Fruit fly (Drosophila melanogaster) whole organism, embryonic: Measurements from ENCODE around the gene CG6126.

Experiments used
- Aef1 ChIP-seq: fragments of 200-800 bp; sonication (Bioruptor generic); IDR thresholded peaks from 3 replicates; pipeline ENCODE4 v1.3.6; 2022; ENCODE audit warnings: missing biosample characterization, missing genetic modification characterization
- BtbVII ChIP-seq: fragments of 200-800 bp; sonication (Bioruptor generic); optimal IDR thresholded peaks from 3 replicates; lab custom pipeline; 2017; ENCODE audit warnings: missing biosample characterization, mild to moderate bottlenecking, missing genetic modification characterization
- CG10209 ChIP-seq: fragments of 200-800 bp; sonication (Bioruptor generic); optimal IDR thresholded peaks from 3 replicates; lab custom pipeline; 2017; ENCODE audit warnings: missing biosample characterization, mild to moderate bottlenecking, missing genetic modification characterization, missing genetic modification reagents
- CG12104 ChIP-seq: fragments of 200-800 bp; sonication (Bioruptor generic); optimal IDR thresholded peaks from 3 replicates; lab custom pipeline; 2016; ENCODE audit warnings: missing biosample characterization, missing genetic modification characterization
- CG15011 ChIP-seq: fragments of 200-800 bp; sonication (Bioruptor generic); optimal IDR thresholded peaks from 3 replicates; lab custom pipeline; 2018; ENCODE audit warnings: missing biosample characterization, mild to moderate bottlenecking, missing genetic modification characterization
- CG15073 ChIP-seq: fragments of 200-800 bp; sonication (Bioruptor generic); optimal IDR thresholded peaks from 2 replicates; lab custom pipeline; 2016; ENCODE audit warnings: missing biosample characterization, missing genetic modification characterization
- CG15514 ChIP-seq: fragments of 200-800 bp; sonication (Bioruptor generic); optimal IDR thresholded peaks from 3 replicates; lab custom pipeline; 2017; ENCODE audit warnings: missing biosample characterization, missing genetic modification characterization, mild to moderate bottlenecking, moderate library complexity, missing genetic modification reagents
- CG1602 ChIP-seq: fragments of 200-800 bp; sonication (Bioruptor generic); optimal IDR thresholded peaks from 3 replicates; lab custom pipeline; 2016; ENCODE audit warnings: missing biosample characterization, missing genetic modification characterization
- CG2678 ChIP-seq: fragments of 200-800 bp; sonication (Bioruptor generic); optimal IDR thresholded peaks from 3 replicates; lab custom pipeline; 2019; ENCODE audit warnings: missing biosample characterization, mild to moderate bottlenecking, missing genetic modification characterization, moderate library complexity
- CG4820 ChIP-seq: fragments of 200-800 bp; sonication (Bioruptor generic); optimal IDR thresholded peaks from 3 replicates; lab custom pipeline; 2016; ENCODE audit warnings: missing biosample characterization, missing genetic modification characterization
- CG6175 ChIP-seq: fragments of 200-800 bp; sonication (Bioruptor generic); IDR thresholded peaks from 3 replicates; pipeline ENCODE4 v1.3.6; 2022; ENCODE audit warnings: missing biosample characterization, missing genetic modification characterization
- CG6689 ChIP-seq: fragments of 200-800 bp; sonication (Bioruptor generic); IDR thresholded peaks from 2 replicates; pipeline ENCODE4 v1.3.6; 2022; ENCODE audit warnings: missing biosample characterization, missing genetic modification characterization
- CG7556 ChIP-seq: fragments of 200-800 bp; sonication (Bioruptor generic); optimal IDR thresholded peaks from 2 replicates; lab custom pipeline; 2017; ENCODE audit warnings: missing biosample characterization, mild to moderate bottlenecking, missing genetic modification characterization
- CG7839 ChIP-seq: fragments of 200-800 bp; sonication (Bioruptor generic); optimal IDR thresholded peaks from 3 replicates; lab custom pipeline; 2018; ENCODE audit warnings: missing biosample characterization, mild to moderate bottlenecking, missing genetic modification characterization, moderate library complexity
- CG7963 ChIP-seq: fragments of 200-800 bp; sonication (Bioruptor generic); IDR thresholded peaks from 3 replicates; pipeline ENCODE4 v1.3.6; 2022; ENCODE audit warnings: missing biosample characterization, missing genetic modification characterization; ENCODE audit not compliant: partially characterized antibody
- D19B ChIP-seq: fragments of 200-800 bp; sonication (Bioruptor generic); optimal IDR thresholded peaks from 2 replicates; lab custom pipeline; 2017; ENCODE audit warnings: missing biosample characterization, mild to moderate bottlenecking, missing genetic modification characterization
- Ets97D ChIP-seq: fragments of 200-800 bp; sonication (Bioruptor generic); optimal IDR thresholded peaks from 3 replicates; lab custom pipeline; 2016; ENCODE audit warnings: missing biosample characterization, missing genetic modification characterization
- HLH3B ChIP-seq: fragments of 200-800 bp; sonication (Bioruptor generic); IDR thresholded peaks from 2 replicates; pipeline ENCODE4 v1.3.6; 2022; ENCODE audit warnings: missing biosample characterization, missing genetic modification characterization
- HLH4C ChIP-seq: fragments of 200-800 bp; sonication (Bioruptor generic); IDR thresholded peaks from 3 replicates; pipeline ENCODE4 v1.3.6; 2022; ENCODE audit warnings: missing biosample characterization, missing genetic modification characterization; ENCODE audit not compliant: partially characterized antibody
- Hand ChIP-seq: fragments of 200-800 bp; sonication (Bioruptor generic); optimal IDR thresholded peaks from 2 replicates; lab custom pipeline; 2017; ENCODE audit warnings: mild to moderate bottlenecking, missing biosample characterization, missing genetic modification reagents, missing genetic modification characterization
- MBD-R2 ChIP-seq: fragments of 200-800 bp; sonication (Bioruptor generic); IDR thresholded peaks from 2 replicates; pipeline ENCODE4 v1.3.6; 2022; ENCODE audit warnings: missing biosample characterization, missing genetic modification characterization
- Mrtf ChIP-seq: fragments of 200-800 bp; sonication (Bioruptor generic); IDR thresholded peaks from 3 replicates; pipeline ENCODE4 v1.3.6; 2022; ENCODE audit warnings: missing biosample characterization, missing genetic modification characterization
- Myb ChIP-seq: fragments of 200-800 bp; sonication (Bioruptor generic); optimal IDR thresholded peaks from 2 replicates; lab custom pipeline; 2016; ENCODE audit warnings: missing biosample characterization, missing genetic modification characterization
- NFAT ChIP-seq: fragments of 200-800 bp; sonication (Bioruptor generic); IDR thresholded peaks from 2 replicates; pipeline ENCODE4 v1.3.6; 2022; ENCODE audit warnings: missing biosample characterization, missing genetic modification characterization
- PHDP ChIP-seq: fragments of 200-800 bp; sonication (Bioruptor generic); optimal IDR thresholded peaks from 3 replicates; lab custom pipeline; 2018; ENCODE audit warnings: missing biosample characterization, mild to moderate bottlenecking, missing genetic modification characterization, moderate library complexity
- Rfx ChIP-seq: fragments of 200-800 bp; sonication (Bioruptor generic); IDR thresholded peaks from 2 replicates; pipeline ENCODE4 v1.3.6; 2022; ENCODE audit warnings: missing biosample characterization, missing genetic modification characterization
- Sox102F ChIP-seq: fragments of 200-800 bp; sonication (Bioruptor generic); optimal IDR thresholded peaks from 2 replicates; lab custom pipeline; 2018; ENCODE audit warnings: missing biosample characterization, mild to moderate bottlenecking, missing genetic modification characterization, moderate library complexity
- amos ChIP-seq: fragments of 200-800 bp; sonication (Bioruptor generic); IDR thresholded peaks from 2 replicates; pipeline ENCODE4 v1.3.6; 2022; ENCODE audit warnings: missing biosample characterization, missing genetic modification characterization; ENCODE audit not compliant: partially characterized antibody
- br ChIP-seq: fragments of >200 bp; optimal IDR thresholded peaks from 2 replicates; lab custom pipeline; 2017
- btn ChIP-seq: fragments of 200-800 bp; sonication (Bioruptor generic); optimal IDR thresholded peaks from 2 replicates; lab custom pipeline; 2016; ENCODE audit warnings: missing biosample characterization, missing genetic modification characterization
- chinmo ChIP-seq: fragments of 200-800 bp; sonication (Bioruptor generic); IDR thresholded peaks from 4 replicates; pipeline ENCODE4 v1.3.6; 2022; ENCODE audit warnings: missing biosample characterization, missing genetic modification characterization; ENCODE audit not compliant: partially characterized antibody
- chm ChIP-seq: fragments of 200-800 bp; sonication (Bioruptor generic); IDR thresholded peaks from 2 replicates; pipeline ENCODE4 v1.3.6; 2022; ENCODE audit warnings: missing biosample characterization, missing genetic modification characterization
- ci ChIP-seq: fragments of 200-800 bp; sonication (Bioruptor generic); IDR thresholded peaks from 3 replicates; pipeline ENCODE4 v1.3.6; 2022; ENCODE audit warnings: missing biosample characterization, missing genetic modification characterization
- dysf ChIP-seq: fragments of 200-800 bp; sonication (Bioruptor generic); IDR thresholded peaks from 3 replicates; pipeline ENCODE4 v1.3.6; 2022; ENCODE audit warnings: missing biosample characterization, missing genetic modification characterization
- gfzf ChIP-seq: fragments of 200-800 bp; sonication (Bioruptor generic); optimal IDR thresholded peaks from 2 replicates; lab custom pipeline; 2016; ENCODE audit warnings: missing biosample characterization, mild to moderate bottlenecking, missing genetic modification characterization, moderate library complexity
- hkb ChIP-seq, 2 experiments: fragments of 200-800 bp in 1 of 2; fragments of >200 bp in 1 of 2; sonication (Bioruptor generic) in 1 of 2; IDR thresholded peaks in 1 of 2; optimal IDR thresholded peaks in 1 of 2; 2 replicates each; pipeline versions ENCODE4 v1.3.6 to Lab custom; 2017 to 2022; ENCODE audit warnings: missing biosample characterization in 1 of 2, missing genetic modification characterization in 1 of 2
- jumu ChIP-seq: fragments of 200-800 bp; sonication (Bioruptor generic); optimal IDR thresholded peaks from 3 replicates; lab custom pipeline; 2016; ENCODE audit warnings: missing biosample characterization, missing genetic modification characterization
- kah ChIP-seq: fragments of 200-800 bp; sonication (Bioruptor generic); optimal IDR thresholded peaks from 2 replicates; lab custom pipeline; 2018; ENCODE audit warnings: missing biosample characterization, mild to moderate bottlenecking, missing genetic modification characterization
- ken ChIP-seq: fragments of 200-800 bp; sonication (Bioruptor generic); IDR thresholded peaks from 3 replicates; pipeline ENCODE4 v1.3.6; 2022; ENCODE audit warnings: missing biosample characterization, missing genetic modification characterization
- klu ChIP-seq: fragments of 200-800 bp; sonication (Bioruptor generic); IDR thresholded peaks from 2 replicates; pipeline ENCODE4 v1.3.6; 2022; ENCODE audit warnings: missing biosample characterization, missing genetic modification characterization
- lab ChIP-seq: fragments of 200-800 bp; sonication (Bioruptor generic); optimal IDR thresholded peaks from 3 replicates; lab custom pipeline; 2017; ENCODE audit warnings: missing biosample characterization, missing genetic modification characterization, mild to moderate bottlenecking, moderate library complexity, missing genetic modification reagents
- nau ChIP-seq: fragments of 200-800 bp; sonication (Bioruptor generic); optimal IDR thresholded peaks from 3 replicates; lab custom pipeline; 2017; ENCODE audit warnings: missing biosample characterization, mild to moderate bottlenecking, missing genetic modification characterization, missing genetic modification reagents
- onecut ChIP-seq: fragments of 200-800 bp; sonication (Bioruptor generic); IDR thresholded peaks from 2 replicates; pipeline ENCODE4 v1.3.6; 2022; ENCODE audit warnings: missing biosample characterization, missing genetic modification characterization
- ro ChIP-seq: fragments of 200-800 bp; sonication (Bioruptor generic); IDR thresholded peaks from 2 replicates; pipeline ENCODE4 v1.3.6; 2022; ENCODE audit warnings: missing biosample characterization, missing genetic modification characterization
- sqz ChIP-seq: fragments of 200-800 bp; sonication (Bioruptor generic); optimal IDR thresholded peaks from 3 replicates; lab custom pipeline; 2018; ENCODE audit warnings: missing biosample characterization, mild to moderate bottlenecking, missing genetic modification characterization
- sr ChIP-seq: fragments of 200-800 bp; sonication (Bioruptor generic); IDR thresholded peaks from 3 replicates; pipeline ENCODE4 v1.3.6; 2022; ENCODE audit warnings: missing biosample characterization, missing genetic modification characterization
- tio ChIP-seq: fragments of 200-800 bp; sonication (Bioruptor generic); optimal IDR thresholded peaks from 2 replicates; lab custom pipeline; 2017; ENCODE audit warnings: missing biosample characterization, missing genetic modification characterization, inconsistent platforms
- wor ChIP-seq: fragments of 200-800 bp; sonication (Bioruptor generic); IDR thresholded peaks from 2 replicates; pipeline ENCODE4 v1.3.6; 2022; ENCODE audit warnings: missing biosample characterization, missing genetic modification characterization

CG6126 gene

dm6 chr3R:16212859-16213708, 10.2 kb upstream of the CG6126 start (continued):
- peak; percentile 45 for TF ChIP-seq CG4820 (GFP tag; lab: Kevin White, UChicago)
- TF ChIP-seq klu (GFP tag; lab: Robert Waterston, UW), result no peak
- peak; percentile 85 for TF ChIP-seq CG2678 (tag; lab: Kevin White, UChicago)
- TF ChIP-seq Ets97D (GFP tag; lab: Kevin White, UChicago), result no peak
- 0 out of 3 replicates have a peak, but pooled peaks have one; percentile 31 for TF ChIP-seq HLH4C (GFP tag; lab: Robert Waterston, UW)
- no peak for TF ChIP-seq CG15073 (GFP tag; lab: Kevin White, UChicago)
- no peak for TF ChIP-seq ro (GFP tag; lab: Robert Waterston, UW)
- peak; percentile 20; the same call in 1 of the 2 replicates for TF ChIP-seq CG6689 (GFP tag; lab: Robert Waterston, UW)
- no peak for TF ChIP-seq CG7963 (GFP tag; lab: Robert Waterston, UW)
- no peak for TF ChIP-seq btn (GFP tag; lab: Kevin White, UChicago)
- 0 out of 2 replicates have a peak, but pooled peaks have one; percentile 11 for TF ChIP-seq MBD-R2 (GFP tag; lab: Robert Waterston, UW)
- peak; percentile 38 for TF ChIP-seq PHDP (tag; lab: Kevin White, UChicago)
- TF ChIP-seq wor, result peak; percentile 41; the same call in 1 of the 2 replicates
- peak; percentile 75 for TF ChIP-seq lab (GFP tag; lab: Kevin White, UChicago)
- peak; percentile 26 for TF ChIP-seq onecut (GFP tag; lab: Robert Waterston, UW)
- peak; percentile 26; the same call in 1 of the 3 replicates for TF ChIP-seq dysf (GFP tag; lab: Robert Waterston, UW)
- peak; percentile 68 for TF ChIP-seq CG7839
- TF ChIP-seq Aef1 (GFP tag; lab: Robert Waterston, UW), result no peak
- TF ChIP-seq ken, result 0 out of 3 replicates have a peak, but pooled peaks have one; percentile 38
- TF ChIP-seq CG15011, result peak; percentile 75
- peak; percentile 46 for TF ChIP-seq CG15514 (GFP tag; lab: Kevin White, UChicago)
- TF ChIP-seq tio, result peak; percentile 23
- TF ChIP-seq CG12104 (GFP tag; lab: Kevin White, UChicago), result peak; percentile 62
- peak; percentile 54 for TF ChIP-seq CG10209 (GFP tag; lab: Kevin White, UChicago)
- TF ChIP-seq CG1602 (GFP tag; lab: Kevin White, UChicago), result no peak
- TF ChIP-seq gfzf, result no peak
- peak; percentile 2 for TF ChIP-seq Myb
- peak; percentile 40 for TF ChIP-seq D19B (GFP tag; lab: Kevin White, UChicago)
- TF ChIP-seq amos (GFP tag; lab: Robert Waterston, UW), result 0 out of 2 replicates have a peak, but pooled peaks have one; percentile 12
- TF ChIP-seq jumu (GFP tag; lab: Kevin White, UChicago), result no peak
- peak; percentile 28 for TF ChIP-seq kah (GFP tag; lab: Kevin White, UChicago)
- TF ChIP-seq Hand (GFP tag; lab: Kevin White, UChicago), result peak; percentile 59
- TF ChIP-seq Sox102F (GFP tag; lab: Kevin White, UChicago), result peak; percentile 36
- TF ChIP-seq NFAT (GFP tag; lab: Robert Waterston, UW), result 0 out of 2 replicates have a peak, but pooled peaks have one; percentile 22
- TF ChIP-seq CG7556 (GFP tag; lab: Kevin White, UChicago), result peak; percentile 93
- TF ChIP-seq nau, result peak; percentile 58
- TF ChIP-seq br, result no peak
- TF ChIP-seq hkb (optimal IDR thresholded peaks at IDR 0.05; lab: Kevin White, UChicago), result no peak
- no peak for TF ChIP-seq hkb (GFP tag; IDR thresholded peaks at IDR 0.05; lab: Robert Waterston, UW)
- no peak for TF ChIP-seq sr
- 0 out of 3 replicates have a peak, but pooled peaks have one; percentile 6 for TF ChIP-seq Mrtf (GFP tag; lab: Robert Waterston, UW)
- peak; percentile 25 for TF ChIP-seq sqz (GFP tag; lab: Kevin White, UChicago)
- 0 out of 2 replicates have a peak, but pooled peaks have one; percentile 27 for TF ChIP-seq HLH3B (GFP tag; lab: Robert Waterston, UW)
- no peak for TF ChIP-seq CG6175 (GFP tag; lab: Robert Waterston, UW)
- peak; percentile 77 for TF ChIP-seq BtbVII (GFP tag; lab: Kevin White, UChicago)
- peak; percentile 75; the same call in 1 of the 4 replicates for TF ChIP-seq chinmo (GFP tag; lab: Robert Waterston, UW)
- TF ChIP-seq Rfx (GFP tag; lab: Robert Waterston, UW), result peak; percentile 31; the same call in 1 of the 2 replicates
- TF ChIP-seq chm (GFP tag; lab: Robert Waterston, UW), result no peak
- TF ChIP-seq ci (GFP tag; lab: Robert Waterston, UW), result peak; percentile 43; the same call in 1 of the 3 replicates
